Worm (Caenorhabditis elegans): ENCODE results near the gene Y47D3A.13.

Gene Y47D3A.13

DNA sequence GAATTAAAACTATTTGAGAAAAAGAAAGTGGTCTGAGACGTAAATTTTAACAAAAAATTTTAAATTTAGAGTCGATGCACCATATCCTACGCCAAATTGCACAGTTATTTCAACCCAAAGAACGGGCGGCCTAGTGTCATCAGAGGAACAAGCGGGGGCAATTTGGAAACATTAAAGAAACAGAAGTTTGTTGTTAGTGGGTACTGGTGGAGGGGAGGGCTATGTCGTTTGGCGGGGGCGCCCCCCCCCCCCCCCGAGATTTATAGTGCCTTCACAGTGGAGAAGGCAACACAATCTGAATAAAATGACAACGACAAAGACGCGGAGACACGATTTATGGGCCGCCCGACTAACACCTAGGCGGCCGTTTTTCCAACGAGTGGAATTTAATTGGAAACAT lies 17.0 kb downstream of the Y47D3A.13 start:
- TF ChIP-seq ets-4 (tag; optimal IDR thresholded peaks at IDR 0.05) (no peak), dve-1 (tag; optimal IDR thresholded peaks at IDR 0.05) (no peak), fax-1 (tag; optimal IDR thresholded peaks at IDR 0.05) (no peak), pax-1 (tag; optimal IDR thresholded peaks at IDR 0.05) (no peak), K09A11.1 (tag; optimal IDR thresholded peaks at IDR 0.05; ENCODE audit: insufficient read depth) (no peak), nhr-11 (tag; optimal IDR thresholded peaks at IDR 0.05) (no peak), ceh-6 (GFP tag; optimal IDR thresholded peaks at IDR 0.05) (no peak), unc-3 (GFP tag; conservative IDR thresholded peaks at IDR 0.05) (no peak), unc-3 (tag; optimal IDR thresholded peaks at IDR 0.05) (no peak), hlh-6 (tag; optimal IDR thresholded peaks at IDR 0.05) (no peak), ceh-34 (tag; optimal IDR thresholded peaks at IDR 0.05) (no peak), mec-3 (tag; optimal IDR thresholded peaks at IDR 0.05; ENCODE audit: borderline replicate concordance) (no peak), F13H6.1 (tag; optimal IDR thresholded peaks at IDR 0.05) (no peak), lin-11 (tag; optimal IDR thresholded peaks at IDR 0.05) (no peak), tbx-7 (tag; optimal IDR thresholded peaks at IDR 0.05) (no peak), odd-2 (tag; optimal IDR thresholded peaks at IDR 0.05) (no peak)

DNA sequence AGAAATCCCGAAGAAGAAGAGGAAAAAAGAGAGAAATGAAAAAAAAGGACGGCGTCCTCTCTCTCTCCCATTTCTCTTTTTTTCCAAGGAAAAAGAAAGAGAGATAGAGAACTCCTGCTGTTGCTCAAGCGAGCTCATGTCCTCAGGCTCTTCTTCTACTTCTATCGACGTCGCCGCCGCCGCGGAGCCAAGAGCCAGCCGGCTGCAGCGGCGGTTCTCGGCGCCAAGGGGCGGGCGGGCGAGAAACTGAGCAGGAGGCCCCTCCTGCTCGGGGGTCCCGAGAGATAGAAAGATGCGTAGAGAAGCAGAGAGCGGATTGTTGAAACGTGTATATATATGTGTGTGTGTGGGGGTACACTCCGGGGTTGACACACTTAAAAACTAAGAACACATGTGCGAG lies 20.9 kb downstream of the Y47D3A.13 start:
- TF ChIP-seq pha-4 (tag; optimal IDR thresholded peaks at IDR 0.05) (no peak), nhr-11 (tag; optimal IDR thresholded peaks at IDR 0.05) (no peak), ceh-18 (tag; optimal IDR thresholded peaks at IDR 0.05) (peak; percentile 33), sox-4 (tag; optimal IDR thresholded peaks at IDR 0.05) (no peak), ttx-3 (tag; optimal IDR thresholded peaks at IDR 0.05) (no peak), pat-9 (tag; optimal IDR thresholded peaks at IDR 0.05) (peak; percentile 8), tbx-7 (tag; optimal IDR thresholded peaks at IDR 0.05) (no peak), nfya-1 (tag; optimal IDR thresholded peaks at IDR 0.05) (peak; percentile 21), lim-6 (tag; optimal IDR thresholded peaks at IDR 0.05) (no peak), ets-4 (tag; optimal IDR thresholded peaks at IDR 0.05) (no peak), lin-11 (tag; optimal IDR thresholded peaks at IDR 0.05) (no peak), ceh-34 (tag; optimal IDR thresholded peaks at IDR 0.05) (peak; percentile 20), dve-1 (tag; optimal IDR thresholded peaks at IDR 0.05) (no peak), ceh-45 (GFP tag; IDR thresholded peaks at IDR 0.05) (no peak), pqm-1 (tag; optimal IDR thresholded peaks at IDR 0.05) (no peak), ceh-30 (tag; optimal IDR thresholded peaks at IDR 0.05) (no peak)

ce11 chrIII:11200879-11201518 lies 22.9 kb downstream of the Y47D3A.13 start:
- TF ChIP-seq che-1 (tag; optimal IDR thresholded peaks at IDR 0.05), result no peak
- no peak for TF ChIP-seq npax-4 (tag; optimal IDR thresholded peaks at IDR 0.05)
- TF ChIP-seq K02D7.2 (tag; optimal IDR thresholded peaks at IDR 0.05), result no peak
- no peak for TF ChIP-seq hlh-13 (GFP tag; optimal IDR thresholded peaks at IDR 0.05)
- TF ChIP-seq nhr-232 (tag; optimal IDR thresholded peaks at IDR 0.05), result no peak

ce11 chrIII:11197327-11197726 lies 26.6 kb downstream of the Y47D3A.13 start:
- TF ChIP-seq eyg-1 (tag; optimal IDR thresholded peaks at IDR 0.05), result no peak
- TF ChIP-seq pat-9 (tag; optimal IDR thresholded peaks at IDR 0.05), result no peak
- no peak for TF ChIP-seq unc-55 (GFP tag; optimal IDR thresholded peaks at IDR 0.05)
- TF ChIP-seq pros-1 (tag; optimal IDR thresholded peaks at IDR 0.05), result no peak
- TF ChIP-seq nhr-232 (tag; optimal IDR thresholded peaks at IDR 0.05), result no peak
- no peak for TF ChIP-seq ceh-14 (tag; optimal IDR thresholded peaks at IDR 0.05)

DNA sequence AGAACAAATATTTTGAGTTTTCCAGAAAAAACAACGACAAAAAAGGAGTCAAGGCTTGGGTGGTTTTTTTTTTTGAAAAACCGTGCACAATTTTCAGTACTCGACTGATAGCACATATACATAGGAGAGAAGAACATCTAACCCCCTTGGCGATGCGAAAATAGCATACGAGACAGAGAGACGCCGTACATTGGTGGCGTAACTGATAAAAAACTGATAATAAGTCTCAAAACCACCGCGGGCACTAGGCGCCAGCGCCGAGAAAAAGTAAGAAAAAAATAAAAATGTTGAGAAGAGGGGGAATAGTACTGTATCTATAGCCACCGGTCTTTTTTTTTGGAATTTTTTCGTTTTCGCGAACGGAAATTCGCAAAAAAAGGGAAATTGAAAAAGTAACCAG lies 28.4 kb downstream of the Y47D3A.13 start:
- TF ChIP-seq hlh-15 (tag; optimal IDR thresholded peaks at IDR 0.05), result no peak
- no peak for TF ChIP-seq ceh-34 (tag; optimal IDR thresholded peaks at IDR 0.05)
- peak; percentile 72 for TF ChIP-seq elt-2 (tag; optimal IDR thresholded peaks at IDR 0.05)
- TF ChIP-seq pha-4 (tag; optimal IDR thresholded peaks at IDR 0.05), result no peak
